Fruit fly (Drosophila melanogaster) S2 (cell line): ENCODE data around the gene sowah.

Experiments
- CG8478 ChIP-seq: fragments of >200 bp; optimal IDR thresholded peaks from 2 replicates; lab custom pipeline; 2018
- CTCF ChIP-seq, 2 experiments: fragments of >200 bp; optimal IDR thresholded peaks; 2 replicates each; lab custom pipeline; 2018

- TF ChIP-seq CTCF (optimal IDR thresholded peaks at IDR 0.05; lab: Kevin White, UChicago) (no peak), CG8478 (lab: Kevin White, UChicago) (no peak)
These were observed 42.7 kb upstream of the sowah start for dm6 chr3L:12615049-12615448.
